Fruit fly (Drosophila melanogaster) whole organism, embryonic: ENCODE results near the gene CG8562.

Experiments
- CG10209 ChIP-seq: fragments of 200-800 bp; sonication (Bioruptor generic); optimal IDR thresholded peaks from 3 replicates; lab custom pipeline; 2017; ENCODE audit warnings: missing biosample characterization, mild to moderate bottlenecking, missing genetic modification characterization, missing genetic modification reagents
- CG17361 ChIP-seq: fragments of 200-800 bp; sonication (Bioruptor generic); IDR thresholded peaks from 3 replicates; pipeline ENCODE4 v1.3.6; 2022; ENCODE audit warnings: missing biosample characterization, missing genetic modification characterization
- CG17829 ChIP-seq: fragments of 200-800 bp; optimal IDR thresholded peaks from 2 replicates; lab custom pipeline; 2019; ENCODE audit warnings: missing biosample characterization, mild to moderate bottlenecking, missing genetic modification characterization, moderate library complexity
- Stat92E ChIP-seq, 3 experiments: fragments of >200 bp in 2 of 3; fragments of 200-800 bp in 1 of 3; sonication (Bioruptor generic) in 1 of 3; optimal IDR thresholded peaks; 2 replicates each; lab custom pipeline; 2017 to 2019; ENCODE audit warnings: missing biosample characterization in 3 of 3, missing genetic modification characterization in 3 of 3, mild to moderate bottlenecking in 1 of 3, moderate library complexity in 1 of 3
- bcd ChIP-seq: fragments of 200-800 bp; sonication (Bioruptor generic); optimal IDR thresholded peaks from 2 replicates; lab custom pipeline; 2017; ENCODE audit warnings: missing biosample characterization, mild to moderate bottlenecking, missing genetic modification characterization
- z ChIP-seq: fragments of 200-800 bp; sonication (Bioruptor generic); IDR thresholded peaks from 3 replicates; pipeline ENCODE4 v1.3.6; 2022; ENCODE audit warnings: missing biosample characterization, missing genetic modification characterization

dm6 chr3L:7399770-7400169, 1.7 kb downstream of the CG8562 start, which contains the start of gene CG18417:
- TF ChIP-seq CG17829 (tag; lab: Kevin White, UChicago) (no peak), Stat92E (GFP tag; optimal IDR thresholded peaks at IDR 0.05; lab: Kevin White, UChicago) (no peak), z (GFP tag; lab: Robert Waterston, UW) (no peak), CG17361 (GFP tag; lab: Robert Waterston, UW) (no peak), CG10209 (no peak), bcd (GFP tag; lab: Kevin White, UChicago) (no peak)
